Fruit fly (Drosophila melanogaster) ovary, adult (tissue): Measurements from ENCODE around the gene CG42583.
"Not testable (repeated sequence)": the region's sequence is repeated elsewhere in the genome, so short reads cannot be mapped to it uniquely, and the experiment has no call there.

Experiments used
- CG17801 ChIP-seq: fragments of 200-800 bp; optimal IDR thresholded peaks from 2 replicates; lab custom pipeline; 2019; ENCODE audit warnings: missing biosample characterization, mild to moderate bottlenecking, missing genetic modification characterization, moderate library complexity; ENCODE audit not compliant: partially characterized antibody

Gene CG42583

dm6 chrX:20159679-20160140 lies 20.1 kb downstream of the CG42583 start, which contains the start of gene Rab35:
TSS of gene Rab35 (minus strand) at chrX:20159872.
- no peak for TF ChIP-seq CG17801

- no peak for TF ChIP-seq CG17801
Observed at dm6 chrX:20162586-20162985, 23.0 kb downstream of the CG42583 start.

dm6 chrX:20165773-20166412 lies 26.3 kb downstream of the CG42583 start, which contains the start of gene Phf7:
TSS of gene Phf7 (minus strand) at chrX:20165830.
- no peak for TF ChIP-seq CG17801

dm6 chrX:20166484-20167038 lies 27.0 kb downstream of the CG42583 start, which contains the start of gene CG9577:
TSS of gene CG9577 (plus strand) at chrX:20166673.
- peak; percentile 62 for TF ChIP-seq CG17801

dm6 chrX:20169898-20170297 lies 30.3 kb downstream of the CG42583 start, which contains the start of the genes CG9581 and CG9578:
TSS of gene CG9581 (minus strand) at chrX:20169981.
TSS of gene CG9578 (plus strand) at chrX:20170222.
- peak; percentile 8 for TF ChIP-seq CG17801

- peak; percentile 95 for TF ChIP-seq CG17801
Observed at dm6 chrX:20173464-20173995, 33.9 kb downstream of the CG42583 start, which contains the start of gene AnxB10. TSS of gene AnxB10 (minus strand) at chrX:20173514.

dm6 chrX:20178538-20178937 lies 38.9 kb downstream of the CG42583 start, which contains the start of gene Sdic1:
TSS of gene Sdic1 (minus strand) at chrX:20178638.
- not testable (repeated sequence) for TF ChIP-seq CG17801

- not testable (repeated sequence) for TF ChIP-seq CG17801
Observed at dm6 chrX:20186387-20186786, 46.8 kb downstream of the CG42583 start, which contains the start of gene Sdic2. TSS of gene Sdic2 (minus strand) at chrX:20186487.
